Fruit fly (Drosophila melanogaster): Measurements from ENCODE around the gene retm.

Gene retm

dm6 chr2L:6474878-6475582, 19.3 kb upstream of the retm start:
- TF ChIP-seq CG17801 (GFP tag; optimal IDR thresholded peaks at IDR 0.05; ENCODE audit: partially characterized antibody), result no peak

- TF ChIP-seq CG17801 (GFP tag; optimal IDR thresholded peaks at IDR 0.05; ENCODE audit: partially characterized antibody), result no peak
These were observed 18.6 kb upstream of the retm start for dm6 chr2L:6474298-6474697.

dm6 chr2L:6473076-6474037, 17.6 kb upstream of the retm start, which contains the start of gene mmy:
mmy (minus strand) TSS chr2L:6473904.
- TF ChIP-seq CG17801 (GFP tag; optimal IDR thresholded peaks at IDR 0.05; ENCODE audit: partially characterized antibody), result peak; percentile 53

- TF ChIP-seq CG17801 (GFP tag; optimal IDR thresholded peaks at IDR 0.05; ENCODE audit: partially characterized antibody), result peak; percentile 21
These were observed 16.4 kb upstream of the retm start for dm6 chr2L:6471978-6472776.

dm6 chr2L:6470100-6470644, 14.4 kb upstream of the retm start:
- TF ChIP-seq CG17801 (GFP tag; optimal IDR thresholded peaks at IDR 0.05; ENCODE audit: partially characterized antibody), result no peak

dm6 chr2L:6467509-6467908, 11.8 kb upstream of the retm start, which contains the start of gene HemK1:
HemK1 (minus strand) TSS chr2L:6467698.
- TF ChIP-seq CG17801 (GFP tag; optimal IDR thresholded peaks at IDR 0.05; ENCODE audit: partially characterized antibody), result peak; percentile 41

dm6 chr2L:6465497-6465896, 9.8 kb upstream of the retm start, which contains the start of gene Rchy1:
Rchy1 (minus strand) TSS chr2L:6465669.
- TF ChIP-seq CG17801 (GFP tag; optimal IDR thresholded peaks at IDR 0.05; ENCODE audit: partially characterized antibody), result no peak

- TF ChIP-seq CG17801 (GFP tag; optimal IDR thresholded peaks at IDR 0.05; ENCODE audit: partially characterized antibody), result no peak
These were observed 9.1 kb upstream of the retm start for dm6 chr2L:6464780-6465179.

dm6 chr2L:6464270-6464669, 8.5 kb upstream of the retm start:
- TF ChIP-seq CG17801 (GFP tag; optimal IDR thresholded peaks at IDR 0.05; ENCODE audit: partially characterized antibody), result no peak

dm6 chr2L:6463392-6463791, 7.7 kb upstream of the retm start:
- TF ChIP-seq CG17801 (GFP tag; optimal IDR thresholded peaks at IDR 0.05; ENCODE audit: partially characterized antibody), result no peak

dm6 chr2L:6462259-6462658, 6.5 kb upstream of the retm start:
- TF ChIP-seq CG17801 (GFP tag; optimal IDR thresholded peaks at IDR 0.05; ENCODE audit: partially characterized antibody), result no peak

- TF ChIP-seq CG17801 (GFP tag; optimal IDR thresholded peaks at IDR 0.05; ENCODE audit: partially characterized antibody), result no peak
These were observed 5.8 kb upstream of the retm start for dm6 chr2L:6461497-6461896.

dm6 chr2L:6457583-6457982, 1.9 kb upstream of the retm start:
- no peak for TF ChIP-seq CG17801 (GFP tag; optimal IDR thresholded peaks at IDR 0.05; ENCODE audit: partially characterized antibody)

dm6 chr2L:6455955-6456599, 348 bp upstream of the retm start, which contains the start of gene frj:
frj (plus strand) TSS chr2L:6456052.
- TF ChIP-seq CG17801 (GFP tag; optimal IDR thresholded peaks at IDR 0.05; ENCODE audit: partially characterized antibody), result no peak
